Worm (Caenorhabditis elegans) whole organism, L4/young adult: Measurements from ENCODE around the gene idpp-4.

ENCODE experiments used
- W03F9.2 ChIP-seq: fragments of 150-350 bp; optimal IDR thresholded peaks from 2 replicates; lab custom pipeline; 2014; ENCODE audit warnings: missing biosample characterization, missing genetic modification characterization
- dao-5 ChIP-seq: sonication (generic microtip); optimal IDR thresholded peaks from 2 replicates; lab custom pipeline; 2016; ENCODE audit warnings: missing genotype, missing genetic modification characterization, moderate library complexity, missing compliant biosample characterization
- him-1 ChIP-seq: sonication (generic microtip); optimal IDR thresholded peaks from 2 replicates; lab custom pipeline; 2016; ENCODE audit warnings: missing genotype, missing genetic modification reagents, missing genetic modification characterization, missing compliant biosample characterization

DNA sequence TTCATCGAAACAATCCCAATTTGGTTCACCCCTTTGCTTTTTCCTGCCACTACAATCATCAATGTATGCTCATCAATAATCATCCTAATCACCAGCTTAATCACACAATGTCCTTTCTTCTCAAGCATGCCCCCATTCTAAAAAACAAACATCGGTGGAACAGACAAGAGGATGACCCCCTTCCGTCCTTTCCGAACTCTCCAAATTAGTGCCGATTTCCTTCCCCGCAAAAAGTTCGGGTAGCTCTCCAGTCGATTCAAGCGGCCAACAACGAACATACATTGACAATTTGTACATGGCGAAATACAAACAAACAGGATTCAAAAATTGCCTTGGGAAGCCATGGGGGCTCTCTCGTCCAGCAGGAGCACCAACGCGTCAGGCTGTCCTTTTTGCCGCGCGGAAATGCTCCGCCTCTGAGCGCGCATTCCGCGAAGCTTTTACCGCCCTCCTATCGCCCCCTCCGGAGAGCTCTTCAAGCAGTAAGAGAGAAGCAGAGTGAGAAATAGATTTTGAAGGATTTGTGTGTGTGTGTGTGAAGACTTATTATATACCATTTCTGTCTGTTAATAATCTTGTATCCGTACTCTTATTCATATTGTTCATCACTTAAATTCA is 4.5 kb downstream of the idpp-4 start, which contains the start of gene appg-1:
- TF ChIP-seq him-1 (no peak), dao-5 (tag; lab: Kevin White, UChicago) (no peak), W03F9.2 (tag; lab: Kevin White, UChicago) (no peak)
